Fruit fly (Drosophila melanogaster) whole organism, wandering third instar larva: ENCODE data around the gene CG1572.

Source experiments
- CG32264 ChIP-seq: fragments of 200-800 bp; sonication (Bioruptor generic); optimal IDR thresholded peaks from 2 replicates; lab custom pipeline; 2016; ENCODE audit warnings: missing biosample characterization, missing genetic modification characterization
- CG9705 ChIP-seq: fragments of 200-800 bp; sonication (Bioruptor generic); optimal IDR thresholded peaks from 2 replicates; lab custom pipeline; 2018; ENCODE audit warnings: missing biosample characterization, mild to moderate bottlenecking, missing genetic modification characterization
- CrebA ChIP-seq: fragments of 200-800 bp; sonication (Bioruptor generic); optimal IDR thresholded peaks from 2 replicates; lab custom pipeline; 2016; ENCODE audit warnings: missing biosample characterization, mild to moderate bottlenecking, missing genetic modification characterization, borderline replicate concordance
- Dif ChIP-seq: fragments of 200-275, 200-300 bp; sonication (Bioruptor generic); optimal IDR thresholded peaks from 2 replicates; lab custom pipeline; 2018; ENCODE audit warnings: missing biosample characterization, missing genetic modification characterization; ENCODE audit not compliant: partially characterized antibody
- HLH106 ChIP-seq: fragments of 200-800 bp; optimal IDR thresholded peaks from 3 replicates; lab custom pipeline; 2019; ENCODE audit warnings: missing biosample characterization, mild to moderate bottlenecking, missing genetic modification characterization, moderate library complexity
- Hnf4 ChIP-seq: fragments of 200-800 bp; sonication (Bioruptor generic); optimal IDR thresholded peaks from 2 replicates; lab custom pipeline; 2016; ENCODE audit warnings: missing biosample characterization, mild to moderate bottlenecking, missing genetic modification characterization
- Hr83 ChIP-seq: fragments of 200-300 bp; sonication (Bioruptor generic); optimal IDR thresholded peaks from 2 replicates; lab custom pipeline; 2016; ENCODE audit warnings: missing biosample characterization, mild to moderate bottlenecking, missing genetic modification characterization, moderate library complexity; ENCODE audit not compliant: poor library complexity, severe bottlenecking
- Jra ChIP-seq: sonication (Bioruptor generic); optimal IDR thresholded peaks from 2 replicates; lab custom pipeline; 2016; ENCODE audit warnings: missing biosample characterization, missing genetic modification characterization
- Mio ChIP-seq: sonication (Bioruptor generic); optimal IDR thresholded peaks from 2 replicates; lab custom pipeline; 2016; ENCODE audit warnings: missing biosample characterization, missing genetic modification characterization
- Myc ChIP-seq: fragments of >200 bp; optimal IDR thresholded peaks from 2 replicates; lab custom pipeline; 2017
- N ChIP-seq: fragments of >200 bp; optimal IDR thresholded peaks from 2 replicates; lab custom pipeline; 2018; ENCODE audit warnings: missing biosample characterization, missing external identifiers, missing genetic modification characterization
- OdsH ChIP-seq: fragments of 200-800 bp; sonication (Bioruptor generic); optimal IDR thresholded peaks from 2 replicates; lab custom pipeline; 2016; ENCODE audit warnings: missing biosample characterization, mild to moderate bottlenecking, missing genetic modification characterization
- Rel ChIP-seq, 2 experiments: fragments of 200-800 bp; sonication (Bioruptor generic) in 1 of 2; optimal IDR thresholded peaks; 2 replicates in 1 of 2; 3 replicates in 1 of 2; lab custom pipeline; 2016 to 2019; ENCODE audit warnings: mild to moderate bottlenecking in 2 of 2, missing biosample characterization in 2 of 2, missing genetic modification characterization in 2 of 2, moderate library complexity in 1 of 2
- Sp1 ChIP-seq: fragments of 200-800 bp; sonication (Bioruptor generic); optimal IDR thresholded peaks from 3 replicates; lab custom pipeline; 2019; ENCODE audit warnings: missing biosample characterization, mild to moderate bottlenecking, missing genetic modification characterization, moderate library complexity
- Vsx2 ChIP-seq: fragments of 200-300, 225-300 bp; sonication (Bioruptor generic); optimal IDR thresholded peaks from 2 replicates; lab custom pipeline; 2018; ENCODE audit warnings: missing biosample characterization, missing genetic modification characterization; ENCODE audit not compliant: partially characterized antibody
- brk ChIP-seq: fragments of 200-800 bp; sonication (Bioruptor generic); optimal IDR thresholded peaks from 2 replicates; lab custom pipeline; 2016; ENCODE audit warnings: missing biosample characterization, mild to moderate bottlenecking, missing genetic modification characterization
- dl ChIP-seq, 2 experiments: fragments of 175-275, 200-275 bp in 1 of 2; fragments of 200-275 bp in 1 of 2; sonication (Bioruptor generic); optimal IDR thresholded peaks; lab custom pipeline; 2018; ENCODE audit warnings: mild to moderate bottlenecking in 2 of 2, missing biosample characterization in 2 of 2, missing genetic modification characterization in 2 of 2, moderate library complexity in 2 of 2; ENCODE audit not compliant: partially characterized antibody in 2 of 2, insufficient read depth in 1 of 2
- dmrt93B ChIP-seq: fragments of 200-800 bp; sonication (Bioruptor generic); optimal IDR thresholded peaks from 2 replicates; lab custom pipeline; 2018; ENCODE audit warnings: missing biosample characterization, mild to moderate bottlenecking, missing genetic modification characterization
- dsf ChIP-seq: sonication (Bioruptor generic); optimal IDR thresholded peaks from 2 replicates; lab custom pipeline; 2016; ENCODE audit warnings: missing biosample characterization, missing genetic modification characterization, borderline replicate concordance
- foxo ChIP-seq, 2 experiments: fragments of 200-800 bp; sonication (Bioruptor generic); optimal IDR thresholded peaks; 2 replicates in 1 of 2; 3 replicates in 1 of 2; lab custom pipeline; 2016 to 2017; ENCODE audit warnings: missing biosample characterization in 2 of 2, missing genetic modification characterization in 2 of 2
- fru ChIP-seq: fragments of 200-800 bp; sonication (Bioruptor generic); optimal IDR thresholded peaks from 3 replicates; lab custom pipeline; 2016; ENCODE audit warnings: missing biosample characterization, mild to moderate bottlenecking, missing genetic modification characterization
- jim ChIP-seq: fragments of 175-275, 200-325 bp; sonication (Bioruptor generic); optimal IDR thresholded peaks from 2 replicates; lab custom pipeline; 2016; ENCODE audit warnings: missing biosample characterization, mild to moderate bottlenecking, missing genetic modification characterization
- lola ChIP-seq: fragments of >200 bp; optimal IDR thresholded peaks from 2 replicates; lab custom pipeline; 2017; ENCODE audit warnings: missing biosample characterization, missing genetic modification characterization
- pan ChIP-seq: fragments of >200 bp; optimal IDR thresholded peaks from 2 replicates; lab custom pipeline; 2017
- psq ChIP-seq: fragments of 200-800 bp; sonication (Bioruptor generic); optimal IDR thresholded peaks from 3 replicates; lab custom pipeline; 2017; ENCODE audit warnings: missing biosample characterization, mild to moderate bottlenecking, missing genetic modification characterization, moderate library complexity
- rgr ChIP-seq: fragments of 200-800 bp; sonication (Bioruptor generic); optimal IDR thresholded peaks from 3 replicates; lab custom pipeline; 2016; ENCODE audit warnings: missing biosample characterization, mild to moderate bottlenecking, missing genetic modification characterization
- sage ChIP-seq: fragments of 200-800 bp; sonication (Bioruptor generic); optimal IDR thresholded peaks from 2 replicates; lab custom pipeline; 2016; ENCODE audit warnings: missing biosample characterization, mild to moderate bottlenecking, missing genetic modification characterization
- sv ChIP-seq: fragments of 200-800 bp; sonication (Bioruptor generic); optimal IDR thresholded peaks from 3 replicates; lab custom pipeline; 2016; ENCODE audit warnings: missing biosample characterization, missing genetic modification characterization
- tai ChIP-seq: sonication (Bioruptor generic); optimal IDR thresholded peaks from 2 replicates; lab custom pipeline; 2016; ENCODE audit warnings: missing biosample characterization, missing genetic modification characterization
- woc ChIP-seq: sonication (Bioruptor generic); optimal IDR thresholded peaks from 2 replicates; lab custom pipeline; 2016; ENCODE audit warnings: missing biosample characterization, mild to moderate bottlenecking, missing genetic modification characterization

Gene CG1572

DNA sequence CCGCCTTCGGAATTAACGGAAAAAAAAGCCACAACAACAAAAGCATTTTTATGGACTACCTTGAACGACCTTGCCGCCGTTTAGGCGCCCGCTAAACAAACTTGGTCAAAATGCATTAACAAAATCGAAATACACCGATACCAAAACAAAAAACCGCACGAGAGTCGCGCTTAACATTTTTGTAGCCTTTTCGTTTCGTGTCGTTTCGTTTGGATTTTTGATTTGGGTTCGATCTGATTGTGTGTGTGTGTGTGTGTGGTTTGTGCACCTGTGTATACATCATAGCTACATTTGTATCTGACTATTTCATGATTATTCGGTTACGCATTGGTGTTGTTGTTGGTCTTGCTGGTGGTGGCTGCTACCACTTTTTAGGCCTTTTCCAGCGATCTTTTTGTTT, 42.9 kb downstream of the CG1572 start:
- TF ChIP-seq Rel (GFP tag; optimal IDR thresholded peaks at IDR 0.05; lab: Kevin White, UChicago), result no peak
- no peak for TF ChIP-seq Rel (tag; optimal IDR thresholded peaks at IDR 0.05; lab: Kevin White, UChicago)
- TF ChIP-seq Hr83, result no peak

DNA sequence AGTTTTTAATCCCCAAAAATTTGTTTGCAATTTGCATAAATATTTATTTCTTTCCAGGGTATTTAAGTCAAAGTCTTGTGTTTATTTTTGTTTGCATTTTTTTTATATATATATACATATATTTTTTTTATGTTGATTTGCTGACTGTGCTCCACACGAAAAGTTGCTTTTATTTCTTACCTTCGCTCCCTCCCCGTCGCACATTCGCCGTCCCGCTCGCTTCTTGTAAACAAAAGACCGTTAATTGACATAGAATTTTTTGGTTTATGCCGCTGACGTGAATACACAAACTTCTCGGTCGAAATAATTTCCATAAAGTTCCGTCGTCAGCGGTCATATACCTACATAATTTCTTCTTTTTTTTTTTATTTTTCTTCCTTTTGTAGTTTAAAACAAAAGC, 45.6 kb downstream of the CG1572 start:
- no peak for TF ChIP-seq sv (GFP tag; lab: Kevin White, UChicago)
- no peak for TF ChIP-seq Mio (GFP tag; lab: Kevin White, UChicago)
- no peak for TF ChIP-seq N (GFP tag; lab: Kevin White, UChicago)
- no peak for TF ChIP-seq Rel (GFP tag; optimal IDR thresholded peaks at IDR 0.05; lab: Kevin White, UChicago)
- TF ChIP-seq Rel (tag; optimal IDR thresholded peaks at IDR 0.05; lab: Kevin White, UChicago), result no peak
- TF ChIP-seq CrebA (GFP tag; lab: Kevin White, UChicago), result no peak
- TF ChIP-seq dmrt93B (GFP tag; lab: Kevin White, UChicago), result no peak
- no peak for TF ChIP-seq fru
- TF ChIP-seq brk, result no peak
- no peak for TF ChIP-seq Jra (GFP tag; lab: Kevin White, UChicago)
- TF ChIP-seq OdsH, result no peak
- no peak for TF ChIP-seq Dif (GFP tag; lab: Kevin White, UChicago)
- no peak for TF ChIP-seq CG32264 (GFP tag; lab: Kevin White, UChicago)
- TF ChIP-seq foxo (GFP tag; optimal IDR thresholded peaks at IDR 0.05; lab: Kevin White, UChicago), result no peak
- TF ChIP-seq HLH106 (tag; lab: Kevin White, UChicago), result no peak
- TF ChIP-seq lola (GFP tag; lab: Kevin White, UChicago), result no peak
- TF ChIP-seq sage (GFP tag; lab: Kevin White, UChicago), result no peak
- TF ChIP-seq tai (GFP tag; lab: Kevin White, UChicago), result no peak
- no peak for TF ChIP-seq pan

DNA sequence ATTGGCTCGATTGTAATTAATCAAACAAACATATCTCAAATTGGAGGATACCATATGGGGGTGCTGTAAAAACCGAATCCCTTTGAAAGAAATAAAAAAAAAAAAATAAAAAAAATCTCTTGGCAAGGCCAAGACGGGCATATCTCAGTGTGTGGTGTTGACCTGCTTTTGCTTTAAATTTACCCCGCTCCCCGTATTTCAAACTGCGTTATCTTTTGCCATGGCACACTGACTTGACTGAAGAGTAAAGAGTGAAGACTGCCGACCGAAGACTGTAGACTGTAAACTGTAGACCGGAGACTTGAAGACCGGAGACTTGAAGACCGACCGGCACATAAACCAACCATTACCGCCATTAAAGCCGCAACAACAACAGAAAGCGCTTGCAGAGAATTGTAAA, 46.5 kb downstream of the CG1572 start:
- TF ChIP-seq rgr (no peak), foxo (GFP tag; optimal IDR thresholded peaks at IDR 0.05; lab: Kevin White, UChicago) (no peak), N (GFP tag; lab: Kevin White, UChicago) (no peak), jim (GFP tag; lab: Kevin White, UChicago) (no peak), Jra (GFP tag; lab: Kevin White, UChicago) (no peak), dl (GFP tag; optimal IDR thresholded peaks at IDR 0.05; lab: Kevin White, UChicago; ENCODE audit: insufficient read depth in 1 of 2, partially characterized antibody in 2 of 2) (no peak), dsf (GFP tag; lab: Kevin White, UChicago) (no peak), lola (GFP tag; lab: Kevin White, UChicago) (no peak), sage (GFP tag; lab: Kevin White, UChicago) (no peak), Myc (lab: Kevin White, UChicago) (no peak), brk (no peak), CrebA (GFP tag; lab: Kevin White, UChicago) (no peak), dmrt93B (GFP tag; lab: Kevin White, UChicago) (no peak), sv (GFP tag; lab: Kevin White, UChicago) (no peak), fru (no peak), Rel (GFP tag; optimal IDR thresholded peaks at IDR 0.05; lab: Kevin White, UChicago) (no peak), Rel (tag; optimal IDR thresholded peaks at IDR 0.05; lab: Kevin White, UChicago) (no peak), tai (GFP tag; lab: Kevin White, UChicago) (no peak), Hnf4 (GFP tag; lab: Kevin White, UChicago) (no peak), woc (GFP tag; lab: Kevin White, UChicago) (no peak), CG9705 (no peak)
- TF ChIP-seq, all 38 proteins: peak for 0

DNA sequence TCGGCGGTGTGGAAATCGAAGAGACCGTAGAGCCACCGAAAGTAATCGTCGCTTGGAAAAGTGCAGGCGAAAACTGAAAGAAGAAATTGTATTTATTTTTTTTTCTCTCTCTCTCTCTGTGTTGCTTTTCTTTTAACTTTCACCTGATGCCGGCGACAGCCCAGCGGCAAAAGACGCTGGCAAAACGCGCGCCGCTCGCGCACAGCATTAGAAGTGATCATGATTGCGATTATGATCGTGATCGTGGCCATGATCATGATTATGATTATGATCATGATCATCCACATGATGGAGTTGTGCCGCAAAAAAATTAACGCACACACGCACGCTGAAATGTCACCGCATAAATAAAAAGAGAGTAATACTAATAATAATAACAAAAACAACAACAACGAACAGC, 47.2 kb downstream of the CG1572 start:
- TF ChIP-seq Sp1 (GFP tag; lab: Kevin White, UChicago), result no peak
- TF ChIP-seq Hr83, result no peak
- TF ChIP-seq CG32264 (GFP tag; lab: Kevin White, UChicago), result no peak
- no peak for TF ChIP-seq fru

DNA sequence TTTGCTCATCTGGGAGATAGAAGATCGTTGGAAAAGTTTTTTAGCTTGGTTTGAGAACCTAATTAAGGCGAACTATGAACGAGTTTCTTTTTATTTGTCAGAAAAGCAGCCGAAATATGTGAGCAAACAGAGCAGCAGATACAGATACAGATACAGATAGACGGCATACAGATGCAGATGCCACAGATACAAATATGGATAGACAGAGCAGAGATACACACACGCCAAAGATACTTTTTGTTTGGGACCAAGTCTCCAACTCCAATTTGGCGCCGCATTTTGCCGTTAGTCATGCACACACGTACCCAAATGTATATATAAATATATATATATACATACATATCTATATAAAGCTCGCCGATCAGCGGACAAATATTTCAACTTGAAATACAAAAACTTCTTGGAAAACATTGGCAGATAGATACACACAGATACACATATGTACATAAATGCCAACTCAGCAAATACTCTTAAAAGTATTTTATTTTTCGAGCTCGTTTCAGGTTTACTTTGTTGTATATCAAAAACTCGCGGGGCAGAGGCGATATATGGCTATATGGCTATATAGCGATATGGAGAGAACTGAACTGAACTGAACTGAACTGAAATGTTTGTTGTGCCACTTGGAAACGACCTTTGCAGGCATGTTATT, 48.2 kb downstream of the CG1572 start:
- TF ChIP-seq Vsx2, result no peak
- no peak for TF ChIP-seq CG32264 (GFP tag; lab: Kevin White, UChicago)
- TF ChIP-seq foxo (GFP tag; optimal IDR thresholded peaks at IDR 0.05; lab: Kevin White, UChicago), result no peak
- TF ChIP-seq Jra (GFP tag; lab: Kevin White, UChicago), result no peak
- TF ChIP-seq psq (GFP tag; lab: Kevin White, UChicago), result no peak
- TF ChIP-seq rgr, result no peak
- no peak for TF ChIP-seq Mio (GFP tag; lab: Kevin White, UChicago)
- TF ChIP-seq, all 38 proteins: peak for 0
